Fruit fly (Drosophila melanogaster): ENCODE results near the gene CG34293.

DNA sequence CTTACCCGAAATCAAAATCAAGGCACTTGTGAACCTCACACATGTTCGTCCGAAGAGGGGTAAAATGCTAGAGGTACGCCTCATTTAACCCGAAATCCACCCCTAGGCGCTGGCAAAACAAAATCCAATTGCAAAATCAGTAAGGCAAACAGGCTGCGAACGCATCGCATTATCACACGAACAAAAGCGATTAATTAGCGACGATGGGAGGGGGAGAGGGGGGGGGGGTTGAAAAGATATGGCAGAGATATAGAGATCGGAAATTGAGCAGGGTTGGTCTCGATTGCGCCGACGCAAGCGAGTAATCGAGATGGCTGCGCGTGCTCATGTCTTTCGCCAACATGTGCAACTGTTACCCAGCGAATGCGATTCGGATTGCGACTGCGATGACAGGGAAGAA is 31.5 kb upstream of the CG34293 start:
- no peak for TF ChIP-seq ttk (optimal IDR thresholded peaks at IDR 0.05)
- no peak for TF ChIP-seq h (optimal IDR thresholded peaks at IDR 0.05)
- no peak for TF ChIP-seq psq (optimal IDR thresholded peaks at IDR 0.05)
- TF ChIP-seq Myc (optimal IDR thresholded peaks at IDR 0.05): no peak
